Fruit fly (Drosophila melanogaster) whole organism, embryonic: Measurements from ENCODE around the gene SMC1.

ENCODE experiments used
- B-H1 ChIP-seq: fragments of 200-800 bp; sonication (Bioruptor generic); IDR thresholded peaks from 3 replicates; pipeline ENCODE4 v1.3.6; 2022; ENCODE audit warnings: missing biosample characterization, missing genetic modification characterization
- CG10321 ChIP-seq: fragments of 200-800 bp; sonication (Bioruptor generic); IDR thresholded peaks from 2 replicates; pipeline ENCODE4 v1.3.6; 2022; ENCODE audit warnings: missing biosample characterization, missing genetic modification characterization
- CG10431 ChIP-seq: fragments of 200-800 bp; sonication (Bioruptor generic); optimal IDR thresholded peaks from 3 replicates; lab custom pipeline; 2018; ENCODE audit warnings: missing biosample characterization, mild to moderate bottlenecking, missing genetic modification characterization
- CG10565 ChIP-seq: fragments of 200-800 bp; sonication (Bioruptor generic); optimal IDR thresholded peaks from 3 replicates; lab custom pipeline; 2016; ENCODE audit warnings: missing biosample characterization, mild to moderate bottlenecking, missing genetic modification characterization
- CG11085 ChIP-seq: fragments of 200-800 bp; sonication (Bioruptor generic); IDR thresholded peaks from 2 replicates; pipeline ENCODE4 v1.3.6; 2022; ENCODE audit warnings: missing biosample characterization, missing genetic modification characterization
- CG12391 ChIP-seq: fragments of 200-800 bp; sonication (Bioruptor generic); optimal IDR thresholded peaks from 3 replicates; lab custom pipeline; 2018; ENCODE audit warnings: missing biosample characterization, mild to moderate bottlenecking, missing genetic modification characterization, moderate library complexity
- CG14860 ChIP-seq: fragments of 200-800 bp; sonication (Bioruptor generic); IDR thresholded peaks from 3 replicates; pipeline ENCODE4 v1.3.6; 2022; ENCODE audit warnings: missing biosample characterization, missing genetic modification characterization; ENCODE audit not compliant: partially characterized antibody
- CG15479 ChIP-seq: fragments of 200-800 bp; sonication (Bioruptor generic); optimal IDR thresholded peaks from 3 replicates; lab custom pipeline; 2019; ENCODE audit warnings: missing biosample characterization, mild to moderate bottlenecking, missing genetic modification characterization, moderate library complexity
- CG1603 ChIP-seq: fragments of 200-800 bp; sonication (Bioruptor generic); optimal IDR thresholded peaks from 2 replicates; lab custom pipeline; 2019; ENCODE audit warnings: missing biosample characterization, mild to moderate bottlenecking, missing genetic modification characterization, moderate library complexity
- CG17328 ChIP-seq: fragments of 200-800 bp; sonication (Bioruptor generic); IDR thresholded peaks from 2 replicates; pipeline ENCODE4 v1.3.6; 2022; ENCODE audit warnings: missing biosample characterization, missing genetic modification characterization
- CG18764 ChIP-seq: fragments of 200-800 bp; sonication (Bioruptor generic); optimal IDR thresholded peaks from 3 replicates; lab custom pipeline; 2016; ENCODE audit warnings: missing biosample characterization, missing genetic modification characterization
- CG2120 ChIP-seq: fragments of 200-800 bp; sonication (Bioruptor generic); optimal IDR thresholded peaks from 3 replicates; lab custom pipeline; 2016; ENCODE audit warnings: missing biosample characterization, missing genetic modification characterization
- CG30431 ChIP-seq: fragments of 200-800 bp; sonication (Bioruptor generic); optimal IDR thresholded peaks from 2 replicates; lab custom pipeline; 2017; ENCODE audit warnings: missing biosample characterization, missing genetic modification characterization
- CG32772 ChIP-seq: fragments of 200-800 bp; sonication (Bioruptor generic); IDR thresholded peaks from 2 replicates; pipeline ENCODE4 v1.3.6; 2022; ENCODE audit warnings: missing biosample characterization, missing genetic modification characterization
- CG33213 ChIP-seq: fragments of 200-800 bp; sonication (Bioruptor generic); optimal IDR thresholded peaks from 3 replicates; lab custom pipeline; 2016; ENCODE audit warnings: missing biosample characterization, missing genetic modification characterization
- CG34376 ChIP-seq: fragments of 200-800 bp; sonication (Bioruptor generic); optimal IDR thresholded peaks from 2 replicates; lab custom pipeline; 2018; ENCODE audit warnings: missing biosample characterization, mild to moderate bottlenecking, missing genetic modification characterization
- CG4730 ChIP-seq: fragments of 200-800 bp; sonication (Bioruptor generic); IDR thresholded peaks from 2 replicates; pipeline ENCODE4 v1.3.6; 2022; ENCODE audit warnings: missing biosample characterization, missing genetic modification characterization
- CG6254 ChIP-seq: fragments of 200-800 bp; sonication (Bioruptor generic); optimal IDR thresholded peaks from 3 replicates; lab custom pipeline; 2017; ENCODE audit warnings: mild to moderate bottlenecking, missing biosample characterization, missing genetic modification reagents, missing genetic modification characterization
- CG7928 ChIP-seq: fragments of 200-800 bp; sonication (Bioruptor generic); optimal IDR thresholded peaks from 2 replicates; lab custom pipeline; 2017; ENCODE audit warnings: missing biosample characterization, mild to moderate bottlenecking, missing genetic modification characterization
- CG8089 ChIP-seq: fragments of 200-800 bp; sonication (Bioruptor generic); optimal IDR thresholded peaks from 3 replicates; lab custom pipeline; 2016; ENCODE audit warnings: missing biosample characterization, missing genetic modification characterization
- CG8388 ChIP-seq: fragments of 200-800 bp; sonication (Bioruptor generic); optimal IDR thresholded peaks from 2 replicates; lab custom pipeline; 2019; ENCODE audit warnings: missing biosample characterization, mild to moderate bottlenecking, missing genetic modification characterization, moderate library complexity
- CG9727 ChIP-seq: fragments of 200-800 bp; sonication (Bioruptor generic); optimal IDR thresholded peaks from 3 replicates; lab custom pipeline; 2017; ENCODE audit warnings: missing biosample characterization, mild to moderate bottlenecking, missing genetic modification characterization
- CrebB ChIP-seq: fragments of 200-800 bp; sonication (Bioruptor generic); optimal IDR thresholded peaks from 3 replicates; lab custom pipeline; 2018; ENCODE audit warnings: missing biosample characterization, mild to moderate bottlenecking, missing genetic modification characterization
- D19A ChIP-seq: fragments of 200-800 bp; optimal IDR thresholded peaks from 3 replicates; lab custom pipeline; 2019; ENCODE audit warnings: missing biosample characterization, mild to moderate bottlenecking, missing genetic modification characterization, moderate library complexity
- Dip3 ChIP-seq: fragments of 200-800 bp; sonication (Bioruptor generic); optimal IDR thresholded peaks from 3 replicates; lab custom pipeline; 2016; ENCODE audit warnings: missing biosample characterization, missing genetic modification characterization
- Dp ChIP-seq: fragments of 200-800 bp; sonication (Bioruptor generic); optimal IDR thresholded peaks from 2 replicates; lab custom pipeline; 2018; ENCODE audit warnings: missing biosample characterization, mild to moderate bottlenecking, missing genetic modification characterization, moderate library complexity
- Ets97D ChIP-seq: fragments of 200-800 bp; sonication (Bioruptor generic); optimal IDR thresholded peaks from 3 replicates; lab custom pipeline; 2016; ENCODE audit warnings: missing biosample characterization, missing genetic modification characterization
- HLH3B ChIP-seq: fragments of 200-800 bp; sonication (Bioruptor generic); IDR thresholded peaks from 2 replicates; pipeline ENCODE4 v1.3.6; 2022; ENCODE audit warnings: missing biosample characterization, missing genetic modification characterization
- Meics ChIP-seq: fragments of 200-800 bp; sonication (Bioruptor generic); optimal IDR thresholded peaks from 2 replicates; lab custom pipeline; 2017; ENCODE audit warnings: missing biosample characterization, mild to moderate bottlenecking, missing genetic modification characterization
- NC2β ChIP-seq: fragments of 200-800 bp; sonication (Bioruptor generic); optimal IDR thresholded peaks from 2 replicates; lab custom pipeline; 2016; ENCODE audit warnings: missing biosample characterization, missing genetic modification characterization
- PHDP ChIP-seq: fragments of 200-800 bp; sonication (Bioruptor generic); optimal IDR thresholded peaks from 3 replicates; lab custom pipeline; 2018; ENCODE audit warnings: missing biosample characterization, mild to moderate bottlenecking, missing genetic modification characterization, moderate library complexity
- Rfx ChIP-seq: fragments of 200-800 bp; sonication (Bioruptor generic); IDR thresholded peaks from 2 replicates; pipeline ENCODE4 v1.3.6; 2022; ENCODE audit warnings: missing biosample characterization, missing genetic modification characterization
- Side ChIP-seq: fragments of 200-800 bp; sonication (Bioruptor generic); optimal IDR thresholded peaks from 2 replicates; lab custom pipeline; 2016; ENCODE audit warnings: missing biosample characterization, missing genetic modification characterization
- Spps ChIP-seq: fragments of 200-800 bp; sonication (Bioruptor generic); optimal IDR thresholded peaks from 2 replicates; lab custom pipeline; 2018; ENCODE audit warnings: missing biosample characterization, mild to moderate bottlenecking, missing genetic modification characterization
- Trl ChIP-seq, 3 experiments: fragments of >200 bp in 2 of 3; fragments of 200-800 bp in 1 of 3; sonication (Bioruptor generic) in 1 of 3; optimal IDR thresholded peaks; 2 replicates in 1 of 3; 3 replicates in 2 of 3; lab custom pipeline; 2016 to 2017; ENCODE audit warnings: missing biosample characterization in 1 of 3, missing genetic modification characterization in 1 of 3
- ac ChIP-seq: fragments of 200-800 bp; sonication (Bioruptor generic); optimal IDR thresholded peaks from 3 replicates; lab custom pipeline; 2017; ENCODE audit warnings: missing biosample characterization, mild to moderate bottlenecking, missing genetic modification characterization
- ara ChIP-seq: fragments of 200-800 bp; sonication (Bioruptor generic); IDR thresholded peaks from 2 replicates; pipeline ENCODE4 v1.3.6; 2022; ENCODE audit warnings: missing biosample characterization, missing genetic modification characterization
- caup ChIP-seq: fragments of 200-800 bp; sonication (Bioruptor generic); optimal IDR thresholded peaks from 3 replicates; lab custom pipeline; 2017; ENCODE audit warnings: missing biosample characterization, mild to moderate bottlenecking, missing genetic modification characterization, moderate library complexity; ENCODE audit not compliant: severe bottlenecking
- chinmo ChIP-seq: fragments of 200-800 bp; sonication (Bioruptor generic); IDR thresholded peaks from 4 replicates; pipeline ENCODE4 v1.3.6; 2022; ENCODE audit warnings: missing biosample characterization, missing genetic modification characterization; ENCODE audit not compliant: partially characterized antibody
- ham ChIP-seq: fragments of 200-800 bp; sonication (Bioruptor generic); IDR thresholded peaks from 2 replicates; pipeline ENCODE4 v1.3.6; 2022; ENCODE audit warnings: missing biosample characterization, missing genetic modification characterization
- hb ChIP-seq: fragments of 200-800 bp; sonication (Bioruptor generic); IDR thresholded peaks from 3 replicates; pipeline ENCODE4 v1.3.6; 2022; ENCODE audit warnings: missing biosample characterization, missing genetic modification characterization; ENCODE audit not compliant: partially characterized antibody
- jigr1 ChIP-seq: fragments of 200-800 bp; sonication (Bioruptor generic); IDR thresholded peaks from 3 replicates; pipeline ENCODE4 v1.3.6; 2022; ENCODE audit warnings: missing biosample characterization, missing genetic modification characterization
- jumu ChIP-seq: fragments of 200-800 bp; sonication (Bioruptor generic); optimal IDR thresholded peaks from 3 replicates; lab custom pipeline; 2016; ENCODE audit warnings: missing biosample characterization, missing genetic modification characterization
- kay ChIP-seq: fragments of 200-800 bp; sonication (Bioruptor generic); optimal IDR thresholded peaks from 2 replicates; lab custom pipeline; 2016; ENCODE audit warnings: missing biosample characterization, missing genetic modification characterization
- pum ChIP-seq: fragments of 200-800 bp; sonication (Bioruptor generic); optimal IDR thresholded peaks from 2 replicates; lab custom pipeline; 2016; ENCODE audit warnings: missing biosample characterization, missing genetic modification characterization
- sd ChIP-seq: fragments of 200-800 bp; sonication (Bioruptor generic); optimal IDR thresholded peaks from 3 replicates; lab custom pipeline; 2018; ENCODE audit warnings: missing biosample characterization, mild to moderate bottlenecking, missing genetic modification characterization, moderate library complexity
- sim ChIP-seq: fragments of 200-800 bp; sonication (Bioruptor generic); IDR thresholded peaks from 2 replicates; pipeline ENCODE4 v1.3.6; 2022; ENCODE audit warnings: missing biosample characterization, missing genetic modification characterization
- sug ChIP-seq: fragments of 200-800 bp; optimal IDR thresholded peaks from 2 replicates; lab custom pipeline; 2019; ENCODE audit warnings: missing biosample characterization, mild to moderate bottlenecking, missing genetic modification characterization, moderate library complexity
- tgo ChIP-seq: fragments of 200-800 bp; sonication (Bioruptor generic); IDR thresholded peaks from 3 replicates; pipeline ENCODE4 v1.3.6; 2022; ENCODE audit warnings: missing biosample characterization, missing genetic modification characterization
- unpg ChIP-seq: fragments of 200-800 bp; sonication (Bioruptor generic); optimal IDR thresholded peaks from 3 replicates; lab custom pipeline; 2018; ENCODE audit warnings: missing biosample characterization, mild to moderate bottlenecking, missing genetic modification characterization, moderate library complexity

The SMC1 gene

dm6 chr3R:24047998-24048511 is 10.0 kb upstream of the SMC1 start, which contains the start of gene Rox8 (continued):
- TF ChIP-seq caup (peak; percentile 25), CG8388 (GFP tag; lab: Kevin White, UChicago) (peak; percentile 24), jumu (GFP tag; lab: Kevin White, UChicago) (peak; percentile 48), CG33213 (GFP tag; lab: Kevin White, UChicago) (peak; percentile 21), B-H1 (GFP tag; lab: Robert Waterston, UW) (no peak), CG30431 (GFP tag; lab: Kevin White, UChicago) (no peak), HLH3B (GFP tag; lab: Robert Waterston, UW) (no peak), chinmo (GFP tag; lab: Robert Waterston, UW) (peak; percentile 99), CG4730 (GFP tag; lab: Robert Waterston, UW) (no peak), CG6254 (GFP tag; lab: Kevin White, UChicago) (peak; percentile 20), Trl (optimal IDR thresholded peaks at IDR 0.05; lab: Kevin White, UChicago) (no peak), Trl (GFP tag; optimal IDR thresholded peaks at IDR 0.05; lab: Kevin White, UChicago) (peak; percentile 22), CG12391 (tag; lab: Kevin White, UChicago) (peak; percentile 44), CG10431 (GFP tag; lab: Kevin White, UChicago) (peak; percentile 21), Dp (GFP tag; lab: Kevin White, UChicago) (peak; percentile 38), CG2120 (GFP tag; lab: Kevin White, UChicago) (peak; percentile 55), ham (no peak), ara (GFP tag; lab: Robert Waterston, UW) (0 out of 2 replicates have a peak, but pooled peaks have one; percentile 12), sug (tag; lab: Kevin White, UChicago) (peak; percentile 65), Spps (peak; percentile 21), NC2β (peak; percentile 31), jigr1 (GFP tag; lab: Robert Waterston, UW) (no peak), PHDP (tag; lab: Kevin White, UChicago) (peak; percentile 39), CG14860 (GFP tag; lab: Robert Waterston, UW) (peak; percentile 44; the same call in 1 of the 3 replicates), Meics (peak; percentile 44), CG7928 (GFP tag; lab: Kevin White, UChicago) (peak; percentile 89), CG18764 (GFP tag; lab: Kevin White, UChicago) (peak; percentile 22), unpg (GFP tag; lab: Kevin White, UChicago) (peak; percentile 43), ac (GFP tag; lab: Kevin White, UChicago) (no peak), pum (GFP tag; lab: Kevin White, UChicago) (peak; percentile 27), CG10565 (no peak), Side (GFP tag; lab: Kevin White, UChicago) (peak; percentile 34), CG11085 (GFP tag; lab: Robert Waterston, UW) (no peak), kay (GFP tag; lab: Kevin White, UChicago) (peak; percentile 26), Dip3 (GFP tag; lab: Kevin White, UChicago) (peak; percentile 1), tgo (GFP tag; lab: Robert Waterston, UW) (no peak; the same call in 2 of the 3 replicates), Rfx (peak; percentile 55), CG32772 (GFP tag; lab: Robert Waterston, UW) (no peak), CG8089 (peak; percentile 4), CG34376 (GFP tag; lab: Kevin White, UChicago) (peak; percentile 79), CG17328 (GFP tag; lab: Robert Waterston, UW) (no peak), Ets97D (peak; percentile 70), hb (GFP tag; lab: Robert Waterston, UW) (0 out of 3 replicates have a peak, but pooled peaks have one; percentile 58), CrebB (tag; lab: Kevin White, UChicago) (no peak), CG1603 (tag; lab: Kevin White, UChicago) (peak; percentile 62), sd (tag; lab: Kevin White, UChicago) (peak; percentile 38), CG9727 (peak; percentile 46), sim (GFP tag; lab: Robert Waterston, UW) (no peak), CG10321 (GFP tag; lab: Robert Waterston, UW) (no peak), CG15479 (peak; percentile 83), D19A (tag; lab: Kevin White, UChicago) (peak; percentile 38)
